Worm (Caenorhabditis elegans) whole organism, L2 larva: ENCODE data around the gene Y97E10AR.1.

Source experiments
- ama-1 ChIP-seq: fragments of 150-350 bp; optimal IDR thresholded peaks from 2 replicates; lab custom pipeline; 2018; ENCODE audit warnings: inconsistent platforms
- dmd-4 ChIP-seq: sonication (generic microtip); optimal IDR thresholded peaks from 2 replicates; lab custom pipeline; 2017; ENCODE audit warnings: missing biosample characterization, missing genetic modification characterization
- fos-1 ChIP-seq: fragments of 150-350 bp; optimal IDR thresholded peaks from 2 replicates; lab custom pipeline; 2014; ENCODE audit warnings: missing biosample characterization, missing genetic modification characterization
- lin-11 ChIP-seq: fragments of 150-350 bp; sonication (generic microtip); optimal IDR thresholded peaks from 2 replicates; lab custom pipeline; 2014; ENCODE audit warnings: missing biosample characterization, missing genetic modification characterization, inconsistent platforms, mixed read lengths
- lsy-2 ChIP-seq, 2 experiments: fragments of 150-350 bp in 1 of 2; sonication (generic microtip) in 1 of 2; optimal IDR thresholded peaks; 2 replicates each; lab custom pipeline; 2014 to 2017; ENCODE audit warnings: missing biosample characterization in 2 of 2, missing genetic modification characterization in 2 of 2
- nhr-12 ChIP-seq: fragments of 150-350 bp; optimal IDR thresholded peaks from 2 replicates; lab custom pipeline; 2014; ENCODE audit warnings: missing biosample characterization, missing genetic modification characterization
- nhr-77 ChIP-seq: fragments of 150-350 bp; optimal IDR thresholded peaks from 2 replicates; lab custom pipeline; 2014; ENCODE audit warnings: missing biosample characterization, missing genetic modification characterization
- skn-1 ChIP-seq: sonication (generic microtip); optimal IDR thresholded peaks from 2 replicates; lab custom pipeline; 2017; ENCODE audit warnings: missing biosample characterization, missing genetic modification characterization
- sma-3 ChIP-seq: sonication (generic microtip); optimal IDR thresholded peaks from 2 replicates; lab custom pipeline; 2016; ENCODE audit warnings: missing genetic modification reagents, missing genetic modification characterization, missing compliant biosample characterization
- unc-39 ChIP-seq: fragments of 150-350 bp; optimal IDR thresholded peaks from 2 replicates; lab custom pipeline; 2014; ENCODE audit warnings: missing biosample characterization, missing genetic modification characterization
- zag-1 ChIP-seq: fragments of 150-350 bp; optimal IDR thresholded peaks from 2 replicates; lab custom pipeline; 2014; ENCODE audit warnings: missing biosample characterization, missing genetic modification characterization

ce11 chrV:8010846-8011245 is 9.6 kb downstream of the Y97E10AR.1 start, which contains the start of gene lmtr-2:
- TF ChIP-seq fos-1 (tag; lab: Kevin White, UChicago) (no peak), sma-3 (GFP tag; lab: Kevin White, UChicago) (no peak), nhr-77 (tag; lab: Kevin White, UChicago) (no peak), lin-11 (tag; lab: Kevin White, UChicago) (no peak), unc-39 (no peak), skn-1 (tag; lab: Kevin White, UChicago) (no peak), dmd-4 (no peak), lsy-2 (tag; optimal IDR thresholded peaks at IDR 0.05; lab: Kevin White, UChicago) (no peak), nhr-12 (tag; lab: Kevin White, UChicago) (no peak), ama-1 (lab: Kevin White, UChicago) (no peak), zag-1 (tag; lab: Kevin White, UChicago) (no peak)
